Worm (Caenorhabditis elegans) whole organism, L1 larva: ENCODE measurements around the gene K07E8.6.

Experiments
- ama-1 ChIP-seq: fragments of 150-350 bp; optimal IDR thresholded peaks from 2 replicates; lab custom pipeline; 2014
- elt-2 ChIP-seq: sonication (generic microtip); optimal IDR thresholded peaks from 2 replicates; lab custom pipeline; 2016; ENCODE audit warnings: missing genetic modification characterization, mild to moderate bottlenecking, inconsistent platforms, missing compliant biosample characterization, missing genetic modification reagents
- fkh-8 ChIP-seq: sonication (generic microtip); optimal IDR thresholded peaks from 2 replicates; lab custom pipeline; 2016; ENCODE audit warnings: mild to moderate bottlenecking, missing genetic modification characterization, missing compliant biosample characterization
- jun-1 ChIP-seq: fragments of 150-350 bp; optimal IDR thresholded peaks from 2 replicates; lab custom pipeline; 2014; ENCODE audit warnings: missing biosample characterization, missing genetic modification reagents, missing genetic modification characterization
- lin-15B ChIP-seq: fragments of 150-350 bp; sonication (generic microtip); optimal IDR thresholded peaks from 3 replicates; lab custom pipeline; 2014; ENCODE audit warnings: missing biosample characterization, missing genetic modification characterization
- mdl-1 ChIP-seq, 2 experiments: fragments of 150-350 bp; optimal IDR thresholded peaks; 2 replicates each; lab custom pipeline; 2014 to 2017; ENCODE audit warnings: missing biosample characterization in 2 of 2, missing genetic modification characterization in 2 of 2, inconsistent platforms in 1 of 2
- nhr-28 ChIP-seq: fragments of 150-350 bp; optimal IDR thresholded peaks from 2 replicates; lab custom pipeline; 2014; ENCODE audit warnings: missing biosample characterization, missing genetic modification characterization
- nhr-85 ChIP-seq: sonication (generic microtip); peaks from one replicate; lab custom pipeline; 2016; ENCODE audit warnings: missing genetic modification characterization, inconsistent platforms, missing compliant biosample characterization
- pqm-1 ChIP-seq: sonication (generic microtip); optimal IDR thresholded peaks from 3 replicates; lab custom pipeline; 2017; ENCODE audit warnings: missing biosample characterization, missing genetic modification characterization
- skn-1 ChIP-seq: fragments of 150-350 bp; optimal IDR thresholded peaks from 2 replicates; lab custom pipeline; 2014; ENCODE audit warnings: missing biosample characterization, missing genetic modification characterization
- snpc-4 ChIP-seq: fragments of 150-350 bp; optimal IDR thresholded peaks from 2 replicates; lab custom pipeline; 2014; ENCODE audit warnings: missing biosample characterization, missing genetic modification characterization
- sup-37 ChIP-seq: fragments of 200-800 bp; sonication (Bioruptor generic); optimal IDR thresholded peaks from 2 replicates; lab custom pipeline; 2018; ENCODE audit warnings: mild to moderate bottlenecking, missing genetic modification characterization, missing compliant biosample characterization
- unc-62 ChIP-seq: fragments of 150-350 bp; optimal IDR thresholded peaks from 2 replicates; lab custom pipeline; 2014; ENCODE audit warnings: missing biosample characterization, missing genetic modification reagents, missing genetic modification characterization
- ztf-4 ChIP-seq: fragments of 150-350 bp; optimal IDR thresholded peaks from 2 replicates; lab custom pipeline; 2014; ENCODE audit warnings: missing biosample characterization, missing genetic modification characterization

DNA sequence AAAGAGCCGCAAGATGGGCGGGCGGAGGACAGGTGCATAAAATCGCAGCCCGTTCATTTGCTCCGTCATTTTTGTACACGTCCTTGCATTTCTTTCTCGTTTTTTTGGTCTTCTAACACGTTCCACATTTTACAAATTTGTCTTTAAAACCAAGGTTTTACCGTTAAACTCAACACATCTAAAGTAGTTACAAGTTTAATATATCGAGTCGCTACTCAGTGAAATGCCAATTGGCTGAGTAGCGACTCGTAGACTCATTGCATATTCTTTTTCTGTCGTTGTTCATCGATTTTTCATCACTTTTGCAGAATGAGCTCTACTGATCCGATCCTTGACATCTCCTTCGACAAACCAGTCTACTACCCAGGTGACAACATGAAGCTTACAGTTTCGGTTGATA is 12.2 kb downstream of the K07E8.6 start, which contains the start of gene arrd-1:
- TF ChIP-seq nhr-85: no peak
- TF ChIP-seq sup-37 (GFP tag; lab: Kevin White, UChicago): no peak
- TF ChIP-seq fkh-8: no peak
- no peak for TF ChIP-seq skn-1 (tag; lab: Kevin White, UChicago)
- no peak for TF ChIP-seq elt-2 (tag; lab: Kevin White, UChicago)
- TF ChIP-seq lin-15B: no peak
- no peak for TF ChIP-seq nhr-28
- no peak for TF ChIP-seq snpc-4
- TF ChIP-seq jun-1 (tag; lab: Kevin White, UChicago): no peak
- no peak for TF ChIP-seq ama-1 (lab: Kevin White, UChicago)
- no peak for TF ChIP-seq unc-62 (GFP tag; lab: Kevin White, UChicago)
- no peak for TF ChIP-seq mdl-1 (tag; optimal IDR thresholded peaks at IDR 0.05; lab: Kevin White, UChicago)
- no peak for TF ChIP-seq ztf-4
- TF ChIP-seq pqm-1: no peak
